Worm (Caenorhabditis elegans): Measurements from ENCODE around the gene cyp-25A6.

ce11 chrIV:4209084-4209483, 11.8 kb downstream of the cyp-25A6 start:
- no peak for TF ChIP-seq elt-3 (tag; optimal IDR thresholded peaks at IDR 0.05)
- no peak for TF ChIP-seq lin-39 (tag; optimal IDR thresholded peaks at IDR 0.05)
- TF ChIP-seq nhr-25 (tag; optimal IDR thresholded peaks at IDR 0.05), result no peak
- no peak for TF ChIP-seq fkh-10 (GFP tag; optimal IDR thresholded peaks at IDR 0.05)
- TF ChIP-seq nhr-23 (tag; optimal IDR thresholded peaks at IDR 0.05), result no peak
- no peak for TF ChIP-seq lsy-12 (tag; optimal IDR thresholded peaks at IDR 0.05)
- TF ChIP-seq ztf-11 (tag; optimal IDR thresholded peaks at IDR 0.05), result no peak

Data from whole organism, L3 larva.